Worm (Caenorhabditis elegans): Measurements from ENCODE around the gene scl-13.

ce11 chrV:3771437-3772256 is 39.8 kb downstream of the scl-13 start, which contains the start of the genes R08E5.1 and rips-1:
- TF ChIP-seq T22C8.4 (GFP tag; IDR thresholded peaks at IDR 0.05) (no peak), flt-1 (GFP tag; IDR thresholded peaks at IDR 0.05) (no peak), ref-1 (GFP tag; conservative IDR thresholded peaks at IDR 0.05) (no peak), ztf-29 (GFP tag; IDR thresholded peaks at IDR 0.05) (no peak), cog-1 (tag; optimal IDR thresholded peaks at IDR 0.05) (no peak)
